Worm (Caenorhabditis elegans) whole organism, midembryonic: ENCODE measurements around the gene ugt-40.

Experiments
- cog-1 ChIP-seq: sonication (generic microtip); optimal IDR thresholded peaks from 2 replicates; lab custom pipeline; 2016; ENCODE audit warnings: missing genetic modification characterization, missing compliant biosample characterization
- flt-1 ChIP-seq: fragments of 200-800 bp; sonication (Bioruptor generic); IDR thresholded peaks from 2 replicates; pipeline ENCODE4 v1.3.6; 2022; ENCODE audit warnings: missing genetic modification characterization, missing compliant biosample characterization
- klf-2 ChIP-seq: fragments of 200-800 bp; sonication (Bioruptor generic); conservative IDR thresholded peaks from 2 replicates; pipeline ENCODE4 v1.3.6; 2022; ENCODE audit warnings: missing genetic modification reagents, missing genetic modification characterization, missing compliant biosample characterization
- med-1 ChIP-seq: sonication (generic microtip); optimal IDR thresholded peaks from 2 replicates; lab custom pipeline; 2017; ENCODE audit warnings: missing genetic modification characterization, mild to moderate bottlenecking, missing compliant biosample characterization, antibody characterized with exemption, missing genetic modification reagents; ENCODE audit not compliant: insufficient read depth
- ref-1 ChIP-seq: fragments of 200-800 bp; sonication (Bioruptor generic); conservative IDR thresholded peaks from 2 replicates; pipeline ENCODE4 v1.3.6; 2022; ENCODE audit warnings: missing genetic modification reagents, missing genetic modification characterization, missing compliant biosample characterization
- tab-1 ChIP-seq: fragments of 200-800 bp; sonication (Bioruptor generic); IDR thresholded peaks from 2 replicates; pipeline ENCODE4 v1.3.6; 2022; ENCODE audit warnings: missing genetic modification characterization, missing compliant biosample characterization
- ztf-23 ChIP-seq: fragments of 200-800 bp; sonication (Bioruptor generic); IDR thresholded peaks from 2 replicates; pipeline ENCODE4 v1.3.6; 2022; ENCODE audit warnings: missing genetic modification reagents, missing genetic modification characterization, missing compliant biosample characterization
- ztf-29 ChIP-seq: fragments of 200-800 bp; sonication (Bioruptor generic); IDR thresholded peaks from 2 replicates; pipeline ENCODE4 v1.3.6; 2022; ENCODE audit warnings: missing genetic modification reagents, missing genetic modification characterization, missing compliant biosample characterization

DNA sequence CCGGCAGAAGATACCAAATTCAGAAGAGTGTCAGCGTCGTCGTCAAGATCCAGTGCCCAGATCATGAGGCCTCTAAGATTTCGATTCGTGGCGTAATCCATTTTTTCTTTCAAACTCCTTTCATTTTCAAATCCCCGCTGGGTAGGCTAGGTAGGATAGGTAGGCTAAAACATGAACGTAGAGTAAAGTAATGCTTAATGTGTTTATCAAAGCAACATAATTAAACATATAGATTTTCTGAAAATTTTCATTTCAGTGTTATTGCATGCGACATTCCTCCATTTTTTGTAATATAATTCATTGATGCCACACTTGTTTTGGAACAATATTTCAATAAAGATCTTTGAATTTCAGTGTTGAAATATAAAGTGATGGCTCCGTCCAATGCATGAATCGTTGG, 12.3 kb downstream of the ugt-40 start, which contains the start of gene T01C4.8:
- TF ChIP-seq med-1 (no peak), ref-1 (GFP tag; lab: Robert Waterston, UW) (no peak), ztf-23 (GFP tag; lab: Robert Waterston, UW) (no peak), cog-1 (tag; lab: Kevin White, UChicago) (no peak), flt-1 (GFP tag; lab: Robert Waterston, UW) (no peak), tab-1 (GFP tag; lab: Robert Waterston, UW) (no peak), klf-2 (GFP tag; lab: Robert Waterston, UW) (no peak), ztf-29 (no peak)
